Fruit fly (Drosophila melanogaster): ENCODE data around the gene Ublcp1.

dm6 chr3R:23091586-23092228 lies 30.4 kb downstream of the Ublcp1 start, which contains the start of the genes CG17110 and CG6726:
- TF ChIP-seq Sin3A (optimal IDR thresholded peaks at IDR 0.05) (no peak), psq (optimal IDR thresholded peaks at IDR 0.05) (no peak), ttk (optimal IDR thresholded peaks at IDR 0.05) (no peak), insv (optimal IDR thresholded peaks at IDR 0.05) (no peak), h (optimal IDR thresholded peaks at IDR 0.05) (no peak)
